Fruit fly (Drosophila melanogaster) whole organism, prepupa: Measurements from ENCODE around the gene NaPi-III.

Experiments used
- CG11762 ChIP-seq: fragments of 200-800 bp; sonication (Bioruptor generic); optimal IDR thresholded peaks from 3 replicates; lab custom pipeline; 2016; ENCODE audit warnings: missing biosample characterization, missing genetic modification characterization; ENCODE audit not compliant: insufficient read depth
- CG11902 ChIP-seq: fragments of 200-800 bp; sonication (Bioruptor generic); optimal IDR thresholded peaks from 3 replicates; lab custom pipeline; 2016; ENCODE audit warnings: missing biosample characterization, missing genetic modification characterization
- CG32006 ChIP-seq: fragments of 200-800 bp; sonication (Bioruptor generic); optimal IDR thresholded peaks from 3 replicates; lab custom pipeline; 2017; ENCODE audit warnings: missing biosample characterization, mild to moderate bottlenecking, missing genetic modification characterization
- CG6163 ChIP-seq: fragments of 200-800 bp; sonication (Bioruptor generic); IDR thresholded peaks from 3 replicates; pipeline ENCODE4 v1.3.6; 2022; ENCODE audit warnings: missing biosample characterization, missing genetic modification characterization
- CG6792 ChIP-seq: fragments of 200-800 bp; sonication (Bioruptor generic); optimal IDR thresholded peaks from 3 replicates; lab custom pipeline; 2016; ENCODE audit warnings: missing biosample characterization, missing genetic modification characterization
- CG8319 ChIP-seq: fragments of 200-800 bp; sonication (Bioruptor generic); optimal IDR thresholded peaks from 3 replicates; lab custom pipeline; 2016; ENCODE audit warnings: missing biosample characterization, missing genetic modification characterization
- Ets21C ChIP-seq: fragments of 200-800 bp; sonication (Bioruptor generic); optimal IDR thresholded peaks from 3 replicates; lab custom pipeline; 2016; ENCODE audit warnings: missing biosample characterization, missing genetic modification characterization
- Hr38 ChIP-seq: sonication (Bioruptor generic); optimal IDR thresholded peaks from 2 replicates; lab custom pipeline; 2016; ENCODE audit warnings: missing biosample characterization, missing genetic modification characterization
- fd85E ChIP-seq: fragments of 200-800 bp; sonication (Bioruptor generic); optimal IDR thresholded peaks from 3 replicates; lab custom pipeline; 2016; ENCODE audit warnings: missing biosample characterization, missing genetic modification characterization
- spab ChIP-seq: fragments of 200-800 bp; sonication (Bioruptor generic); optimal IDR thresholded peaks from 2 replicates; lab custom pipeline; 2017; ENCODE audit warnings: missing biosample characterization, mild to moderate bottlenecking, missing genetic modification characterization, missing genetic modification reagents

DNA sequence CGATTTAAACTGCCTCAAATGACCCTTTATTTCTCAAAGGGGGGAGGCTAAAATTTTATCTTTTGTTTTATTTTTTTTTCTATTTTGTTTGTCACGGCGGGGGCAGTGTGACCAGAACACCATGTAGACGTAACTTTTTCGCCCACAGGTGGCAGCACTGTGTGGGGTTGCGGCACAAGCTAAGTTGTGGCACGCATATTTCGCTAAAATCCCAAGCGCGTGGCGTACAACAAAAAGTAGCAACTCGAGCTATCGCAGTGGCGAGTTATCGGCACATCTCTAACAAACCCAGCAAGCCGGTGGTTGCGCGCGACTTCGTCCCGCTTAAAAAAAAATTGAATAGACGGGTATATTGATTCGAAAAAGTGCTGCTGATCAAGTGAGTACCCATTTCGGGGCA lies at the start of gene NaPi-III, which contains the start of gene Ufd1:
- TF ChIP-seq fd85E (GFP tag; lab: Kevin White, UChicago) (no peak), CG11762 (GFP tag; lab: Kevin White, UChicago) (no peak), CG32006 (GFP tag; lab: Kevin White, UChicago) (peak; percentile 27), CG6792 (GFP tag; lab: Kevin White, UChicago) (no peak), CG11902 (no peak), spab (GFP tag; lab: Kevin White, UChicago) (no peak), CG8319 (GFP tag; lab: Kevin White, UChicago) (no peak), Hr38 (no peak), Ets21C (no peak), CG6163 (GFP tag; lab: Robert Waterston, UW) (peak; percentile 64; the same call in 2 of the 3 replicates)
